Fruit fly (Drosophila melanogaster) whole organism, prepupa: ENCODE measurements around the gene CG33640.

ENCODE experiments used
- Blimp-1 ChIP-seq: fragments of 200-800 bp; sonication (Bioruptor generic); optimal IDR thresholded peaks from 3 replicates; lab custom pipeline; 2017; ENCODE audit warnings: missing biosample characterization, missing genetic modification characterization, mild to moderate bottlenecking, moderate library complexity, missing genetic modification reagents
- CG10631 ChIP-seq: fragments of 200-800 bp; sonication (Bioruptor generic); optimal IDR thresholded peaks from 2 replicates; lab custom pipeline; 2016; ENCODE audit warnings: missing biosample characterization, missing genetic modification characterization
- CG10669 ChIP-seq: fragments of 200-800 bp; sonication (Bioruptor generic); optimal IDR thresholded peaks from 3 replicates; lab custom pipeline; 2018; ENCODE audit warnings: missing biosample characterization, mild to moderate bottlenecking, missing genetic modification characterization, moderate library complexity
- CG11762 ChIP-seq: fragments of 200-800 bp; sonication (Bioruptor generic); optimal IDR thresholded peaks from 3 replicates; lab custom pipeline; 2016; ENCODE audit warnings: missing biosample characterization, missing genetic modification characterization; ENCODE audit not compliant: insufficient read depth
- CG15336 ChIP-seq: fragments of 200-800 bp; sonication (Bioruptor generic); IDR thresholded peaks from 2 replicates; pipeline ENCODE4 v1.3.6; 2022; ENCODE audit warnings: missing biosample characterization, missing genetic modification characterization
- CG1621 ChIP-seq: fragments of 200-800 bp; sonication (Bioruptor generic); optimal IDR thresholded peaks from 3 replicates; lab custom pipeline; 2018; ENCODE audit warnings: missing biosample characterization, mild to moderate bottlenecking, missing genetic modification characterization
- CG16779 ChIP-seq: fragments of 200-800 bp; sonication (Bioruptor generic); optimal IDR thresholded peaks from 3 replicates; lab custom pipeline; 2017; ENCODE audit warnings: missing biosample characterization, mild to moderate bottlenecking, missing genetic modification characterization
- CG3032 ChIP-seq: fragments of 200-800 bp; optimal IDR thresholded peaks from 2 replicates; lab custom pipeline; 2019; ENCODE audit warnings: missing biosample characterization, mild to moderate bottlenecking, missing genetic modification characterization, moderate library complexity
- CG31627 ChIP-seq: fragments of 200-800 bp; sonication (Bioruptor generic); optimal IDR thresholded peaks from 3 replicates; lab custom pipeline; 2016; ENCODE audit warnings: missing biosample characterization, missing genetic modification characterization
- CG32006 ChIP-seq: fragments of 200-800 bp; sonication (Bioruptor generic); optimal IDR thresholded peaks from 3 replicates; lab custom pipeline; 2017; ENCODE audit warnings: missing biosample characterization, mild to moderate bottlenecking, missing genetic modification characterization
- CG3919 ChIP-seq: fragments of 200-800 bp; sonication (Bioruptor generic); optimal IDR thresholded peaks from 3 replicates; lab custom pipeline; 2016; ENCODE audit warnings: missing biosample characterization, missing genetic modification characterization
- CG4318 ChIP-seq: fragments of 200-800 bp; sonication (Bioruptor generic); optimal IDR thresholded peaks from 3 replicates; lab custom pipeline; 2017; ENCODE audit warnings: missing biosample characterization, mild to moderate bottlenecking, missing genetic modification characterization
- CG6163 ChIP-seq: fragments of 200-800 bp; sonication (Bioruptor generic); IDR thresholded peaks from 3 replicates; pipeline ENCODE4 v1.3.6; 2022; ENCODE audit warnings: missing biosample characterization, missing genetic modification characterization
- CG6276 ChIP-seq: fragments of 200-800 bp; sonication (Bioruptor generic); optimal IDR thresholded peaks from 2 replicates; lab custom pipeline; 2017; ENCODE audit warnings: missing biosample characterization, mild to moderate bottlenecking, missing genetic modification characterization
- CG6792 ChIP-seq: fragments of 200-800 bp; sonication (Bioruptor generic); optimal IDR thresholded peaks from 3 replicates; lab custom pipeline; 2016; ENCODE audit warnings: missing biosample characterization, missing genetic modification characterization
- CG7368 ChIP-seq: fragments of 200-800 bp; sonication (Bioruptor generic); optimal IDR thresholded peaks from 3 replicates; lab custom pipeline; 2016; ENCODE audit warnings: missing biosample characterization, missing genetic modification characterization
- CG8119 ChIP-seq: fragments of 200-800 bp; sonication (Bioruptor generic); IDR thresholded peaks from 3 replicates; pipeline ENCODE4 v1.3.6; 2022; ENCODE audit warnings: missing biosample characterization, missing genetic modification characterization
- CG8319 ChIP-seq: fragments of 200-800 bp; sonication (Bioruptor generic); optimal IDR thresholded peaks from 3 replicates; lab custom pipeline; 2016; ENCODE audit warnings: missing biosample characterization, missing genetic modification characterization
- CG8632 ChIP-seq: fragments of 200-800 bp; sonication (Bioruptor generic); optimal IDR thresholded peaks from 3 replicates; lab custom pipeline; 2016; ENCODE audit warnings: missing biosample characterization, missing genetic modification characterization
- CG9139 ChIP-seq: fragments of 200-800 bp; sonication (Bioruptor generic); optimal IDR thresholded peaks from 3 replicates; lab custom pipeline; 2017; ENCODE audit warnings: missing biosample characterization, mild to moderate bottlenecking, missing genetic modification characterization
- Eip78C ChIP-seq: fragments of 200-800 bp; sonication (Bioruptor generic); peaks from one replicate; lab custom pipeline; 2016; ENCODE audit warnings: missing biosample characterization, missing genetic modification characterization
- Ets96B ChIP-seq: fragments of 200-800 bp; optimal IDR thresholded peaks from 2 replicates; lab custom pipeline; 2019; ENCODE audit warnings: missing biosample characterization, mild to moderate bottlenecking, missing genetic modification characterization, moderate library complexity
- Gug ChIP-seq: fragments of 200-800 bp; sonication (Bioruptor generic); IDR thresholded peaks from 2 replicates; pipeline ENCODE4 v1.3.6; 2022; ENCODE audit warnings: missing biosample characterization, missing genetic modification characterization
- Hr39 ChIP-seq: fragments of 200-800 bp; sonication (Bioruptor generic); optimal IDR thresholded peaks from 2 replicates; lab custom pipeline; 2016; ENCODE audit warnings: missing biosample characterization, missing genetic modification characterization
- Met ChIP-seq: fragments of 200-800 bp; sonication (Bioruptor generic); optimal IDR thresholded peaks from 3 replicates; lab custom pipeline; 2016; ENCODE audit warnings: missing biosample characterization, missing genetic modification characterization
- OdsH ChIP-seq: fragments of 200-800 bp; sonication (Bioruptor generic); optimal IDR thresholded peaks from 3 replicates; lab custom pipeline; 2016; ENCODE audit warnings: missing biosample characterization, missing genetic modification characterization
- Smox ChIP-seq: fragments of 200-800 bp; sonication (Bioruptor generic); optimal IDR thresholded peaks from 3 replicates; lab custom pipeline; 2016; ENCODE audit warnings: missing biosample characterization, missing genetic modification characterization
- Sox14 ChIP-seq: fragments of 200-800 bp; sonication (Bioruptor generic); optimal IDR thresholded peaks from 3 replicates; lab custom pipeline; 2016; ENCODE audit warnings: missing biosample characterization, missing genetic modification characterization
- Sox15 ChIP-seq: fragments of 200-800 bp; sonication (Bioruptor generic); optimal IDR thresholded peaks from 3 replicates; lab custom pipeline; 2016; ENCODE audit warnings: missing biosample characterization, missing genetic modification characterization
- achi ChIP-seq: fragments of 200-800 bp; sonication (Bioruptor generic); optimal IDR thresholded peaks from 3 replicates; lab custom pipeline; 2016; ENCODE audit warnings: missing biosample characterization, missing genetic modification characterization
- cyc ChIP-seq: fragments of 200-800 bp; sonication (Bioruptor generic); optimal IDR thresholded peaks from 3 replicates; lab custom pipeline; 2016; ENCODE audit warnings: missing biosample characterization, missing genetic modification characterization
- dac ChIP-seq: fragments of 200-800 bp; sonication (Bioruptor generic); optimal IDR thresholded peaks from 2 replicates; lab custom pipeline; 2017; ENCODE audit warnings: missing biosample characterization, mild to moderate bottlenecking, missing genetic modification characterization
- dsx ChIP-seq: fragments of 200-800 bp; optimal IDR thresholded peaks from 3 replicates; lab custom pipeline; 2019; ENCODE audit warnings: missing biosample characterization, mild to moderate bottlenecking, missing genetic modification characterization, moderate library complexity; ENCODE audit not compliant: poor library complexity, severe bottlenecking
- eg ChIP-seq: fragments of 200-800 bp; sonication (Bioruptor generic); IDR thresholded peaks from 3 replicates; pipeline ENCODE4 v1.3.6; 2022; ENCODE audit warnings: missing biosample characterization, missing genetic modification characterization
- esn ChIP-seq: fragments of 200-800 bp; sonication (Bioruptor generic); optimal IDR thresholded peaks from 2 replicates; lab custom pipeline; 2016; ENCODE audit warnings: missing biosample characterization, mild to moderate bottlenecking, missing genetic modification characterization, moderate library complexity
- fd59A ChIP-seq: fragments of 200-800 bp; sonication (Bioruptor generic); optimal IDR thresholded peaks from 2 replicates; lab custom pipeline; 2017; ENCODE audit warnings: missing biosample characterization, mild to moderate bottlenecking, missing genetic modification characterization, missing genetic modification reagents
- lz ChIP-seq: fragments of 200-800 bp; sonication (Bioruptor generic); optimal IDR thresholded peaks from 3 replicates; lab custom pipeline; 2016; ENCODE audit warnings: missing biosample characterization, missing genetic modification characterization
- net ChIP-seq: fragments of 200-800 bp; sonication (Bioruptor generic); optimal IDR thresholded peaks from 3 replicates; lab custom pipeline; 2016; ENCODE audit warnings: missing biosample characterization, missing genetic modification characterization
- pdm3 ChIP-seq: fragments of 200-800 bp; sonication (Bioruptor generic); optimal IDR thresholded peaks from 3 replicates; lab custom pipeline; 2016; ENCODE audit warnings: missing biosample characterization, missing genetic modification characterization
- salr ChIP-seq, 2 experiments: fragments of 200-800 bp; sonication (Bioruptor generic); optimal IDR thresholded peaks; 3 replicates each; lab custom pipeline; 2016 to 2018; ENCODE audit warnings: missing biosample characterization in 2 of 2, missing genetic modification characterization in 2 of 2, mild to moderate bottlenecking in 1 of 2
- spab ChIP-seq: fragments of 200-800 bp; sonication (Bioruptor generic); optimal IDR thresholded peaks from 2 replicates; lab custom pipeline; 2017; ENCODE audit warnings: missing biosample characterization, mild to moderate bottlenecking, missing genetic modification characterization, missing genetic modification reagents
- ss ChIP-seq, 2 experiments: fragments of 200-800 bp; sonication (Bioruptor generic); optimal IDR thresholded peaks; 2 replicates in 1 of 2; 3 replicates in 1 of 2; lab custom pipeline; 2017 to 2018; ENCODE audit warnings: mild to moderate bottlenecking in 2 of 2, missing biosample characterization in 2 of 2, missing genetic modification characterization in 2 of 2, moderate library complexity in 1 of 2
- svp ChIP-seq: fragments of 200-800 bp; sonication (Bioruptor generic); peaks from one replicate; lab custom pipeline; 2016; ENCODE audit warnings: missing biosample characterization, missing genetic modification characterization
- topi ChIP-seq: fragments of 200-800 bp; sonication (Bioruptor generic); optimal IDR thresholded peaks from 3 replicates; lab custom pipeline; 2016; ENCODE audit warnings: missing biosample characterization, missing genetic modification characterization
- vri ChIP-seq: fragments of 200-800 bp; sonication (Bioruptor generic); optimal IDR thresholded peaks from 3 replicates; lab custom pipeline; 2016; ENCODE audit warnings: missing biosample characterization, mild to moderate bottlenecking, missing genetic modification characterization

The CG33640 gene

dm6 chr2L:13545678-13546077 is 18.0 kb downstream of the CG33640 start (continued):
- TF ChIP-seq CG8632 (peak; percentile 26), net (GFP tag; lab: Kevin White, UChicago) (peak; percentile 58), CG6163 (GFP tag; lab: Robert Waterston, UW) (peak; percentile 83), CG10669 (GFP tag; lab: Kevin White, UChicago) (peak; percentile 65), CG32006 (GFP tag; lab: Kevin White, UChicago) (peak; percentile 30), svp (no peak), CG16779 (tag; lab: Kevin White, UChicago) (peak; percentile 86), ss (GFP tag; optimal IDR thresholded peaks at IDR 0.05; lab: Kevin White, UChicago) (peak; percentile 96 to 99), OdsH (GFP tag; lab: Kevin White, UChicago) (no peak), Sox14 (GFP tag; lab: Kevin White, UChicago) (no peak), eg (GFP tag; lab: Robert Waterston, UW) (peak; percentile 72), CG3032 (tag; lab: Kevin White, UChicago) (peak; percentile 68), CG3919 (GFP tag; lab: Kevin White, UChicago) (peak; percentile 14), dac (GFP tag; lab: Kevin White, UChicago) (no peak), achi (peak; percentile 1), Smox (GFP tag; lab: Kevin White, UChicago) (no peak), Gug (no peak), Hr39 (GFP tag; lab: Kevin White, UChicago) (no peak), CG8319 (GFP tag; lab: Kevin White, UChicago) (no peak), pdm3 (GFP tag; lab: Kevin White, UChicago) (no peak), CG7368 (no peak)

- TF ChIP-seq dac (GFP tag; lab: Kevin White, UChicago), result peak; percentile 2
- peak; percentile 93 for TF ChIP-seq Eip78C (GFP tag; lab: Kevin White, UChicago)
- TF ChIP-seq CG7368, result peak; percentile 45
- TF ChIP-seq Hr39 (GFP tag; lab: Kevin White, UChicago), result peak; percentile 88
- TF ChIP-seq CG6792 (GFP tag; lab: Kevin White, UChicago), result peak; percentile 77
- TF ChIP-seq topi (GFP tag; lab: Kevin White, UChicago), result peak; percentile 86
- peak; percentile 48 for TF ChIP-seq Blimp-1 (GFP tag; lab: Kevin White, UChicago)
- TF ChIP-seq ss (GFP tag; optimal IDR thresholded peaks at IDR 0.05; lab: Kevin White, UChicago), result peak; percentile 54 to 72
- peak; percentile 18 to 79 for TF ChIP-seq salr (GFP tag; optimal IDR thresholded peaks at IDR 0.05; lab: Kevin White, UChicago)
- TF ChIP-seq CG9139 (GFP tag; lab: Kevin White, UChicago), result peak; percentile 55
- peak; percentile 55 for TF ChIP-seq net (GFP tag; lab: Kevin White, UChicago)
- TF ChIP-seq Sox15 (GFP tag; lab: Kevin White, UChicago), result peak; percentile 73
- peak; percentile 52 for TF ChIP-seq dsx (GFP tag; lab: Kevin White, UChicago)
- TF ChIP-seq CG4318 (GFP tag; lab: Kevin White, UChicago), result peak; percentile 69
- no peak; the same call in 1 of the 3 replicates for TF ChIP-seq CG8119 (GFP tag; lab: Robert Waterston, UW)
- TF ChIP-seq CG11762 (GFP tag; lab: Kevin White, UChicago), result peak; percentile 64
- TF ChIP-seq CG6276, result peak; percentile 65
- TF ChIP-seq OdsH (GFP tag; lab: Kevin White, UChicago), result peak; percentile 84
- peak; percentile 64 for TF ChIP-seq CG8632
- peak; percentile 67 for TF ChIP-seq Ets96B
- TF ChIP-seq achi, result peak; percentile 80
- peak; percentile 41 for TF ChIP-seq vri
- peak; percentile 96 for TF ChIP-seq svp
- TF ChIP-seq Met, result peak; percentile 85
- peak; percentile 87 for TF ChIP-seq esn (GFP tag; lab: Kevin White, UChicago)
- TF ChIP-seq lz (GFP tag; lab: Kevin White, UChicago), result peak; percentile 85
- no peak for TF ChIP-seq Gug
- TF ChIP-seq CG31627 (GFP tag; lab: Kevin White, UChicago), result peak; percentile 84
- TF ChIP-seq Sox14 (GFP tag; lab: Kevin White, UChicago), result peak; percentile 84
- TF ChIP-seq CG1621 (tag; lab: Kevin White, UChicago), result peak; percentile 16
- TF ChIP-seq fd59A, result peak; percentile 82
- TF ChIP-seq CG10631 (GFP tag; lab: Kevin White, UChicago), result peak; percentile 86
- peak; percentile 85 for TF ChIP-seq spab (GFP tag; lab: Kevin White, UChicago)
- TF ChIP-seq pdm3 (GFP tag; lab: Kevin White, UChicago), result peak; percentile 78
- TF ChIP-seq CG16779 (tag; lab: Kevin White, UChicago), result peak; percentile 41
- TF ChIP-seq eg (GFP tag; lab: Robert Waterston, UW), result peak; percentile 40; the same call in 1 of the 3 replicates
- TF ChIP-seq CG15336, result no peak
- TF ChIP-seq cyc (GFP tag; lab: Kevin White, UChicago), result peak; percentile 85
These were observed 20.4 kb downstream of the CG33640 start for dm6 chr2L:13547738-13548726.
